Fruit fly (Drosophila melanogaster) whole organism, prepupa: ENCODE data around the gene rk.
A peak's percentile ranks its signal among the peaks of the same experiment; 100 is the strongest.

Source experiments
- CG10631 ChIP-seq: fragments of 200-800 bp; sonication (Bioruptor generic); optimal IDR thresholded peaks from 2 replicates; lab custom pipeline; 2016; ENCODE audit warnings: missing biosample characterization, missing genetic modification characterization
- CG11294 ChIP-seq: fragments of 200-800 bp; sonication (Bioruptor generic); IDR thresholded peaks from 2 replicates; pipeline ENCODE4 v1.3.6; 2022; ENCODE audit warnings: missing biosample characterization, missing genetic modification characterization
- CG11762 ChIP-seq: fragments of 200-800 bp; sonication (Bioruptor generic); optimal IDR thresholded peaks from 3 replicates; lab custom pipeline; 2016; ENCODE audit warnings: missing biosample characterization, missing genetic modification characterization; ENCODE audit not compliant: insufficient read depth
- CG15336 ChIP-seq: fragments of 200-800 bp; sonication (Bioruptor generic); IDR thresholded peaks from 2 replicates; pipeline ENCODE4 v1.3.6; 2022; ENCODE audit warnings: missing biosample characterization, missing genetic modification characterization
- CG16779 ChIP-seq: fragments of 200-800 bp; sonication (Bioruptor generic); optimal IDR thresholded peaks from 3 replicates; lab custom pipeline; 2017; ENCODE audit warnings: missing biosample characterization, mild to moderate bottlenecking, missing genetic modification characterization
- CG3032 ChIP-seq: fragments of 200-800 bp; optimal IDR thresholded peaks from 2 replicates; lab custom pipeline; 2019; ENCODE audit warnings: missing biosample characterization, mild to moderate bottlenecking, missing genetic modification characterization, moderate library complexity
- CG6163 ChIP-seq: fragments of 200-800 bp; sonication (Bioruptor generic); IDR thresholded peaks from 3 replicates; pipeline ENCODE4 v1.3.6; 2022; ENCODE audit warnings: missing biosample characterization, missing genetic modification characterization
- CG6792 ChIP-seq: fragments of 200-800 bp; sonication (Bioruptor generic); optimal IDR thresholded peaks from 3 replicates; lab custom pipeline; 2016; ENCODE audit warnings: missing biosample characterization, missing genetic modification characterization
- CG6808 ChIP-seq: fragments of 200-800 bp; sonication (Bioruptor generic); optimal IDR thresholded peaks from 3 replicates; lab custom pipeline; 2017; ENCODE audit warnings: missing biosample characterization, missing genetic modification characterization, mild to moderate bottlenecking, moderate library complexity, missing genetic modification reagents
- CG8119 ChIP-seq: fragments of 200-800 bp; sonication (Bioruptor generic); IDR thresholded peaks from 3 replicates; pipeline ENCODE4 v1.3.6; 2022; ENCODE audit warnings: missing biosample characterization, missing genetic modification characterization
- CG8632 ChIP-seq: fragments of 200-800 bp; sonication (Bioruptor generic); optimal IDR thresholded peaks from 3 replicates; lab custom pipeline; 2016; ENCODE audit warnings: missing biosample characterization, missing genetic modification characterization
- CG9139 ChIP-seq: fragments of 200-800 bp; sonication (Bioruptor generic); optimal IDR thresholded peaks from 3 replicates; lab custom pipeline; 2017; ENCODE audit warnings: missing biosample characterization, mild to moderate bottlenecking, missing genetic modification characterization
- Eip75B ChIP-seq: fragments of 200-800 bp; sonication (Bioruptor generic); optimal IDR thresholded peaks from 3 replicates; lab custom pipeline; 2016; ENCODE audit warnings: missing biosample characterization, missing genetic modification characterization
- Eip78C ChIP-seq: fragments of 200-800 bp; sonication (Bioruptor generic); peaks from one replicate; lab custom pipeline; 2016; ENCODE audit warnings: missing biosample characterization, missing genetic modification characterization
- Ets21C ChIP-seq: fragments of 200-800 bp; sonication (Bioruptor generic); optimal IDR thresholded peaks from 3 replicates; lab custom pipeline; 2016; ENCODE audit warnings: missing biosample characterization, missing genetic modification characterization
- Hr4 ChIP-seq: fragments of 200-800 bp; sonication (Bioruptor generic); optimal IDR thresholded peaks from 3 replicates; lab custom pipeline; 2016; ENCODE audit warnings: missing biosample characterization, missing genetic modification characterization
- Met ChIP-seq: fragments of 200-800 bp; sonication (Bioruptor generic); optimal IDR thresholded peaks from 3 replicates; lab custom pipeline; 2016; ENCODE audit warnings: missing biosample characterization, missing genetic modification characterization
- Sox102F ChIP-seq: fragments of 200-800 bp; sonication (Bioruptor generic); optimal IDR thresholded peaks from 2 replicates; lab custom pipeline; 2016; ENCODE audit warnings: missing biosample characterization, mild to moderate bottlenecking, missing genetic modification characterization
- Sox14 ChIP-seq: fragments of 200-800 bp; sonication (Bioruptor generic); optimal IDR thresholded peaks from 3 replicates; lab custom pipeline; 2016; ENCODE audit warnings: missing biosample characterization, missing genetic modification characterization
- acj6 ChIP-seq: fragments of 200-800 bp; sonication (Bioruptor generic); optimal IDR thresholded peaks from 3 replicates; lab custom pipeline; 2016; ENCODE audit warnings: missing biosample characterization, missing genetic modification characterization
- cyc ChIP-seq: fragments of 200-800 bp; sonication (Bioruptor generic); optimal IDR thresholded peaks from 3 replicates; lab custom pipeline; 2016; ENCODE audit warnings: missing biosample characterization, missing genetic modification characterization
- dac ChIP-seq: fragments of 200-800 bp; sonication (Bioruptor generic); optimal IDR thresholded peaks from 2 replicates; lab custom pipeline; 2017; ENCODE audit warnings: missing biosample characterization, mild to moderate bottlenecking, missing genetic modification characterization
- dsx ChIP-seq: fragments of 200-800 bp; optimal IDR thresholded peaks from 3 replicates; lab custom pipeline; 2019; ENCODE audit warnings: missing biosample characterization, mild to moderate bottlenecking, missing genetic modification characterization, moderate library complexity; ENCODE audit not compliant: poor library complexity, severe bottlenecking
- eg ChIP-seq: fragments of 200-800 bp; sonication (Bioruptor generic); IDR thresholded peaks from 3 replicates; pipeline ENCODE4 v1.3.6; 2022; ENCODE audit warnings: missing biosample characterization, missing genetic modification characterization
- fkh ChIP-seq: fragments of 200-800 bp; sonication (Bioruptor generic); optimal IDR thresholded peaks from 3 replicates; lab custom pipeline; 2017; ENCODE audit warnings: missing biosample characterization, mild to moderate bottlenecking, missing genetic modification characterization, moderate library complexity
- lz ChIP-seq: fragments of 200-800 bp; sonication (Bioruptor generic); optimal IDR thresholded peaks from 3 replicates; lab custom pipeline; 2016; ENCODE audit warnings: missing biosample characterization, missing genetic modification characterization
- net ChIP-seq: fragments of 200-800 bp; sonication (Bioruptor generic); optimal IDR thresholded peaks from 3 replicates; lab custom pipeline; 2016; ENCODE audit warnings: missing biosample characterization, missing genetic modification characterization
- svp ChIP-seq: fragments of 200-800 bp; sonication (Bioruptor generic); peaks from one replicate; lab custom pipeline; 2016; ENCODE audit warnings: missing biosample characterization, missing genetic modification characterization

The rk gene

DNA sequence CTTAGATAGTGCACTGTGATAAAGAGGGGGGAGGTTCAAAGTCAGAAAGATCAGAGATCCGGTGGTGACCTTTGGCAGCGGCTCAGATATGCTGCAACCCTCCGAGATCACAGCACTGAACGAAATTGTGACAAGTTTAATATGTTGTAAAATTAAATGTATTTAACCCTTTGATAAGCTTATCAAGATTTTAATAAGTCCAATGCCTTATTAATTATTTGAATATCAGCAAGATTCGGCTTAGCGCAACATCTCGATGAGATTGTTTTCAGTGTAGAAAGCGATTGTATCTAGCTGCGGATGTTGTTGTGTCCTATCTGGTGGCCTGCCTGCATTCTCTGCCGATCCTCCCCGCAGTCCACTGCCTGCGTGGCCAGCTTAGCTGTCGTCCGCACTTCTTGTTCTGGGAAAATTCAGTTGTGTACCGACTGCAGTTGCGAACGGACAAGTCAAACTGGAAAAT is 46.2 kb upstream of the rk start, which contains the start of gene NimC4 (continued):
- TF ChIP-seq CG15336 (GFP tag; lab: Robert Waterston, UW) = peak; percentile 76
- TF ChIP-seq Sox102F (GFP tag; lab: Kevin White, UChicago) = no peak
- TF ChIP-seq Ets21C = no peak
- TF ChIP-seq cyc (GFP tag; lab: Kevin White, UChicago) = no peak
- TF ChIP-seq Hr4 (GFP tag; lab: Kevin White, UChicago) = peak; percentile 71
- peak; percentile 13 for TF ChIP-seq CG9139
- TF ChIP-seq, all 60 proteins: peak for 38

DNA sequence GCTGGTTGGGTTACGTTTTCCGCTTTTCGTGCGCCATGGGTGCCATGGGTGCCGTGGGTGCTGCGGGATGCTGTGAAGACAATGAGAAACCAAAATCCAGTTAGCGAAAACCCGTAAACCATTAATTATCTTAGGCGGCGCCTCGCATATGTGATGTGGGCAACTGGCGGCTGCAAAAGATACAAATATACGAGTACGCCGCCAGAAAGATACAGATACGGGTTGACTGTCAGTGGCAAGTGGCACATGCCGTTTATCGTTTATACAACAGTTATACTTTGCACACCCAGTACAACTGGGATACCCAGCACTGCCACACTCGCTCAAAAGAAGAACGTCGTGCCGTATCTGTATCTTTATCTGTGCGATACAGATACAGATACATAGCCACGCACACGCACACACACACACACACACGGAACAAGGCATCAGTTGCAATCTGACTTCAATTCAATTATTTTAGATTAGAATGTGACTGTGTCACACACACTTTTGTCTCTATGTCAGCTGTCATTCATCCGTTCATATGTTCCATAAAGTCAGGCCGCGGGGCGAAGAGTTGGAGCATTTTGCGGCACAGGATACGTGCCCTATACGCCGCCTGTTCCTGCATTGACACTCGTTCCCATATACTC is 44.6 kb upstream of the rk start:
- no peak for TF ChIP-seq dac
- TF ChIP-seq dsx (GFP tag; lab: Kevin White, UChicago) = no peak
- TF ChIP-seq net = no peak
- TF ChIP-seq fkh = no peak

DNA sequence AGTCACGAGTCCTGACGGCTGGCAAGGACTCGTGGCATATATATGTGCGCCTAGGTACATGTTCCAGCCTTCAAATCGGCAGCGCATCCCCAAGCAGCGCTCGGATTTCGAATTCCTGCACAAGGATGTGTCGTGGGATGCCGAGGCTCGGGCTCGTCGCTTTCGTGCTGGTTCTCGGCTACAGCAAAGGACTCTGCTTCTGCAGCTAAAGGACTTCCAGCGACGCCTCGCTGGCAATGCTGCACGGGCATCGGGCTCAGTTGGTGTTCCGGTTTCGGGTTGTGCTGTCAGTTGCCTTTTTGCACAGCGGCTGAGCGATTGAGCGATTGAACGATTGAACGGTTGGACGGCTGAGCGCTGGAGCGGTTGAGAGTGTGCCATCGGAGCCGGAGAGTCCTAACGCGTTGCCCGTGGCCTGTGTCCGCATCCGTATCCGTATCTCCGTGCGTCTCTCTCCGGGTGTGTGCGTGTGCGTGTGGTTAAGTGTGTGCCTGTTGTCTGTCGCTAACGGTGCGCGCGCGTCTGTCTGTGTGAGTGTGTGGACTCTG is 39.0 kb upstream of the rk start, which contains the start of gene nAChRalpha5:
nAChRalpha5 (plus strand) TSS at position 235 of the 548 bp plus-strand sequence.
- TF ChIP-seq Eip78C (GFP tag; lab: Kevin White, UChicago) (no peak), svp (GFP tag; lab: Kevin White, UChicago) (peak; percentile 17)

DNA sequence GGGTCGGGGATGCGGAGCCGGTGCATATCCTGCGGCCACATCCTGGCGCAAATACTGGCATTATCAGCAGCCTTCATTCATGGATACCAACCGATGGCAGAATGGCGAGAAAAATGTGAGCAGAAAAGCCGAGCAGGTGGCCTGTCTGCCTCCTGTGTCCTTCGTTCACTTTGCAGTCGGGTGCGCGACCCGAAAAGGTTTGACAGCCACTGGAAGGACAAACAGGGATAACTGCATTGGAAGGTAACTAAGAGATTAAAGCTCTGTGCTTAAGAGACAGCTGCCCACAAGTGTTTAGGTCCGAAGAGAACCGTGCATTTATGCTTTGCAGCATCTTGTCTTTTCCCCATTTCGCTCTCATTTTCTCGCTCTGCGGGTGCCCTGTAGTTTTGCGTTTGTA is 37.7 kb upstream of the rk start:
- TF ChIP-seq eg (GFP tag; lab: Robert Waterston, UW) (no peak), CG10631 (no peak), acj6 (GFP tag; lab: Kevin White, UChicago) (no peak), CG6808 (no peak), Eip78C (GFP tag; lab: Kevin White, UChicago) (peak; percentile 2)

DNA sequence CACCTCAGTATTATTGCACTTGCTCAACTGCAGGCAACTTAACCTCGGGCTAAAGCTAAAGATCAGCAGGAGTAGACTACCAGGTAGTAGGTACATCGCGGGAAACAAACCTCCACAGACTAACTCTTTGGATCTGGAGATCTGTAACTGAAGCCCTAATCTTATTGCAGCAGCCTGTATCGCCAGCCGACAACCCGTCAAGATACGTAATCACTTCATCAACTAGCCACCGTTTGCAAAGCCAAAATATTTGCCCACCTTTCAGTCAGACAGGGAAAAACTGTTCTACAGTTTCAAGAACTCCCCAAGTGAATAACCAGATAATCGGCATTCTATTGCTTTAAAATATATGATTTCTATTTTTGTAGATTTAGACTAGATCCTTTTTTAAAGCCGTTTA is 30.4 kb upstream of the rk start, which contains the start of gene CG18095:
CG18095 (minus strand) TSS at position 101 of the 400 bp plus-strand sequence.
- TF ChIP-seq Sox14 (GFP tag; lab: Kevin White, UChicago) = no peak
- TF ChIP-seq CG6792 (GFP tag; lab: Kevin White, UChicago) = no peak
- no peak for TF ChIP-seq Met (GFP tag; lab: Kevin White, UChicago)
- no peak for TF ChIP-seq CG3032
- TF ChIP-seq Eip75B (GFP tag; lab: Kevin White, UChicago) = no peak
- TF ChIP-seq CG11294 (GFP tag; lab: Robert Waterston, UW) = no peak
- TF ChIP-seq Ets21C = no peak
- no peak for TF ChIP-seq dac
- no peak for TF ChIP-seq dsx (GFP tag; lab: Kevin White, UChicago)
- no peak for TF ChIP-seq CG6163
- no peak for TF ChIP-seq CG16779 (tag; lab: Kevin White, UChicago)
- TF ChIP-seq CG8632 (GFP tag; lab: Kevin White, UChicago) = no peak
- no peak for TF ChIP-seq lz (GFP tag; lab: Kevin White, UChicago)
- TF ChIP-seq CG11762 (GFP tag; lab: Kevin White, UChicago) = no peak

DNA sequence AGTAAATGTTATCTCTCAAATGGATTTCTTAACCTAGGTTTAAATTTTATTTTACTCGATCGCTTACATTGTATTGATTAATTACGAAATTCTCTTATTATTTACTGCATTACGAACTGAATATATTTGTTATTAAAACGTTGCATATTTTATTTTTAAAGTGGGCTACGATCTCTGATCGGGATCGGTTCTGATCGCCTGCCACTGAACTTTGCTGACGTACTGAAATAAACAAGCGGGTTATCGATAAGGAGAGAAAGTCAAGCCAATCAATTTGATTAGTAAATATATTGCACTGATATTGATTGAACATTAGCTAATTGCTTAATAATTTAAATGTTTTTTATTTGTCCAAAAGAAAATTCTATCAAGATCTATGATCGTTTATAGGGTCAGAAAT is 28.2 kb upstream of the rk start:
- TF ChIP-seq cyc (GFP tag; lab: Kevin White, UChicago) (no peak), dsx (GFP tag; lab: Kevin White, UChicago) (peak; percentile 67), svp (GFP tag; lab: Kevin White, UChicago) (peak; percentile 95)
- TF ChIP-seq, all 60 proteins: peak for 2

DNA sequence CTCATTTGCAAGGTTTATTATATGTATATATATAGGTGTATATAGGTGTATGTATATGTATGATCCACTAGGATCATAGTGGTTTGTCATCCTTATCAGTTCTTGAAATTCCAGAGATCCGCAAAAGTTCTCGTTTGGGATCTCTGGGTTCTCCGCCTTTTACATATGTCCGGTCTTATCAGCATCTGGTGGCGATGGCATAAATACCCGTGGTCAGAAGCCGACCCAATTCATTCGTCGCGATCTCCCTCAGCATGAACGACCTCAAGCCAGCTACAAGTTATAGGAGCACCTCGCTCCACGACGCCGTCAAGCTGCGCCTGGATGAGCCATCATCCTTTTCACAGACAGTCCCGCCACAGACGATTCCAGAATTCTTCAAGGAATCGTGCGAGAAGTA is 25.7 kb upstream of the rk start, which contains the start of gene hll:
hll (plus strand) TSS at position 224 of the 400 bp plus-strand sequence.
- TF ChIP-seq svp (GFP tag; lab: Kevin White, UChicago) = peak; percentile 89
- TF ChIP-seq CG8119 (GFP tag; lab: Robert Waterston, UW) = no peak
